Worm (Caenorhabditis elegans): ENCODE measurements around the gene sru-7.

ce11 chrIV:8492242-8492641 lies at the start of gene sru-7:
- TF ChIP-seq ref-1 (GFP tag; conservative IDR thresholded peaks at IDR 0.05) (no peak), klf-2 (GFP tag; conservative IDR thresholded peaks at IDR 0.05) (no peak), med-1 (GFP tag; optimal IDR thresholded peaks at IDR 0.05; ENCODE audit: insufficient read depth) (no peak), tab-1 (GFP tag; IDR thresholded peaks at IDR 0.05) (no peak), ztf-23 (GFP tag; IDR thresholded peaks at IDR 0.05) (no peak), flt-1 (GFP tag; IDR thresholded peaks at IDR 0.05) (no peak)
